Fruit fly (Drosophila melanogaster) whole organism, pupa: ENCODE results near the gene CG15725.

ENCODE experiments used
- CG10348 ChIP-seq: fragments of 200-800 bp; sonication (Bioruptor generic); IDR thresholded peaks from 2 replicates; pipeline ENCODE4 v1.3.6; 2022; ENCODE audit warnings: missing biosample characterization, missing genetic modification characterization
- CG12605 ChIP-seq: fragments of 200-800 bp; sonication (Bioruptor generic); IDR thresholded peaks from 2 replicates; pipeline ENCODE4 v1.3.6; 2022; ENCODE audit warnings: missing biosample characterization, missing genetic modification characterization
- CG13204 ChIP-seq: fragments of 200-800 bp; sonication (Bioruptor generic); optimal IDR thresholded peaks from 2 replicates; lab custom pipeline; 2018; ENCODE audit warnings: missing biosample characterization, mild to moderate bottlenecking, missing genetic modification characterization, moderate library complexity
- CG14655 ChIP-seq: fragments of 200-800 bp; sonication (Bioruptor generic); optimal IDR thresholded peaks from 3 replicates; lab custom pipeline; 2017; ENCODE audit warnings: mild to moderate bottlenecking, missing biosample characterization, missing genetic modification reagents, missing genetic modification characterization
- CG15710 ChIP-seq: fragments of 200-800 bp; sonication (Bioruptor generic); optimal IDR thresholded peaks from 2 replicates; lab custom pipeline; 2018; ENCODE audit warnings: missing biosample characterization, mild to moderate bottlenecking, missing genetic modification characterization, moderate library complexity
- CG17806 ChIP-seq: fragments of 200-800 bp; sonication (Bioruptor generic); optimal IDR thresholded peaks from 2 replicates; lab custom pipeline; 2018; ENCODE audit warnings: missing biosample characterization, mild to moderate bottlenecking, missing genetic modification characterization, moderate library complexity
- CG32121 ChIP-seq: fragments of 200-800 bp; sonication (Bioruptor generic); IDR thresholded peaks from 2 replicates; pipeline ENCODE4 v1.3.6; 2022; ENCODE audit warnings: missing biosample characterization, missing genetic modification characterization
- CG34367 ChIP-seq: fragments of 200-800 bp; sonication (Bioruptor generic); optimal IDR thresholded peaks from 2 replicates; lab custom pipeline; 2018; ENCODE audit warnings: missing biosample characterization, mild to moderate bottlenecking, missing genetic modification characterization
- CG4496 ChIP-seq: fragments of 200-800 bp; sonication (Bioruptor generic); IDR thresholded peaks from 3 replicates; pipeline ENCODE4 v1.3.6; 2022; ENCODE audit warnings: missing biosample characterization, missing genetic modification characterization
- CG8159 ChIP-seq: fragments of 200-800 bp; sonication (Bioruptor generic); optimal IDR thresholded peaks from 3 replicates; lab custom pipeline; 2018; ENCODE audit warnings: missing biosample characterization, mild to moderate bottlenecking, missing genetic modification characterization, moderate library complexity
- CG8301 ChIP-seq: fragments of 200-800 bp; sonication (Bioruptor generic); optimal IDR thresholded peaks from 2 replicates; lab custom pipeline; 2018; ENCODE audit warnings: missing biosample characterization, mild to moderate bottlenecking, missing genetic modification characterization
- CG9948 ChIP-seq: fragments of 200-800 bp; sonication (Bioruptor generic); optimal IDR thresholded peaks from 2 replicates; lab custom pipeline; 2018; ENCODE audit warnings: missing biosample characterization, mild to moderate bottlenecking, missing genetic modification characterization, moderate library complexity
- D1 ChIP-seq: fragments of 200-800 bp; sonication (Bioruptor generic); optimal IDR thresholded peaks from 2 replicates; lab custom pipeline; 2018; ENCODE audit warnings: missing biosample characterization, mild to moderate bottlenecking, missing genetic modification characterization, moderate library complexity
- EcR ChIP-seq: fragments of 200-800 bp; sonication (Bioruptor generic); optimal IDR thresholded peaks from 3 replicates; lab custom pipeline; 2019; ENCODE audit warnings: missing biosample characterization, missing genetic modification characterization, mild to moderate bottlenecking, moderate library complexity, missing genetic modification reagents
- Ets98B ChIP-seq: fragments of 200-800 bp; sonication (Bioruptor generic); IDR thresholded peaks from 2 replicates; pipeline ENCODE4 v1.3.6; 2022; ENCODE audit warnings: missing biosample characterization, missing genetic modification characterization
- Pif1A ChIP-seq: fragments of 200-800 bp; sonication (Bioruptor generic); optimal IDR thresholded peaks from 3 replicates; lab custom pipeline; 2016; ENCODE audit warnings: missing biosample characterization, missing genetic modification characterization
- Pif1B ChIP-seq: fragments of 200-800 bp; sonication (Bioruptor generic); optimal IDR thresholded peaks from 3 replicates; lab custom pipeline; 2016; ENCODE audit warnings: missing biosample characterization, missing genetic modification characterization
- Snoo ChIP-seq: fragments of 200-800 bp; sonication (Bioruptor generic); optimal IDR thresholded peaks from 3 replicates; lab custom pipeline; 2017; ENCODE audit warnings: missing biosample characterization, mild to moderate bottlenecking, missing genetic modification characterization, inconsistent platforms
- fd96Ca ChIP-seq: fragments of 200-800 bp; sonication (Bioruptor generic); IDR thresholded peaks from 3 replicates; pipeline ENCODE4 v1.3.6; 2022; ENCODE audit warnings: missing biosample characterization, missing genetic modification characterization
- gl ChIP-seq: fragments of 200-800 bp; sonication (Bioruptor generic); optimal IDR thresholded peaks from 2 replicates; lab custom pipeline; 2018; ENCODE audit warnings: missing biosample characterization, mild to moderate bottlenecking, missing genetic modification characterization
- rn ChIP-seq: fragments of 200-800 bp; sonication (Bioruptor generic); IDR thresholded peaks from 2 replicates; pipeline ENCODE4 v1.3.6; 2022; ENCODE audit warnings: missing biosample characterization, missing genetic modification characterization

CG15725 gene

dm6 chrX:12756374-12756721 lies 50.7 kb downstream of the CG15725 start:
- TF ChIP-seq CG14655 (GFP tag; lab: Kevin White, UChicago) (no peak), fd96Ca (GFP tag; lab: Robert Waterston, UW) (peak; percentile 45; the same call in 1 of the 3 replicates), gl (tag; lab: Kevin White, UChicago) (peak; percentile 33), EcR (GFP tag; lab: Kevin White, UChicago) (peak; percentile 81), Ets98B (GFP tag; lab: Robert Waterston, UW) (peak; percentile 15; the same call in 1 of the 2 replicates)

DNA sequence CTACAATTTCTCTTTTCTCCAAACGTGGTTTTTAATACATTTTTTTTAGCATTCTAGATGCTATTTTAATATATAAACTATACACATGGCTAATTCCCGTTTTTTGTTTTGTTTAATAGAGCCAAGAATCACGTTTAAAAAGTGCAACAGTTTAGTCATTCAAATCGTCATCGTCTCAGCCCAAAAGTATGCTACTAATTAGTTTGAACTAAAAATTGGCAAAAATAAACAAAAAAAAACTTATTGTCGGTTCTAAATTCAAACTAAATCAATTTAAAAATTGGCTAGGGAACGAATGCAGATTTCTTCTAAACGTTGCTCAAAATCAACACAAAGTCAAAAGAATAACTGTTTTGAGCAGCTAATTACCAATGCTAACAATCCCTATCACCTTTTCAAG lies 51.4 kb downstream of the CG15725 start:
- TF ChIP-seq CG8301 (tag; lab: Kevin White, UChicago), result peak; percentile 1
- TF ChIP-seq Ets98B (GFP tag; lab: Robert Waterston, UW), result no peak; the same call in 1 of the 2 replicates
- peak; percentile 56; the same call in 2 of the 3 replicates for TF ChIP-seq CG4496 (GFP tag; lab: Robert Waterston, UW)
- no peak for TF ChIP-seq CG14655 (GFP tag; lab: Kevin White, UChicago)
- no peak for TF ChIP-seq CG13204 (GFP tag; lab: Kevin White, UChicago)
- no peak for TF ChIP-seq Snoo (tag; lab: Kevin White, UChicago)
- no peak for TF ChIP-seq CG8159 (tag; lab: Kevin White, UChicago)
- no peak for TF ChIP-seq CG15710
- TF ChIP-seq CG34367, result peak; percentile 22
- TF ChIP-seq CG10348 (GFP tag; lab: Robert Waterston, UW), result no peak
- no peak for TF ChIP-seq rn (GFP tag; lab: Robert Waterston, UW)
- no peak for TF ChIP-seq Pif1B (GFP tag; lab: Kevin White, UChicago)
- TF ChIP-seq Pif1A (GFP tag; lab: Kevin White, UChicago), result no peak
- peak; percentile 17 for TF ChIP-seq gl (tag; lab: Kevin White, UChicago)
- TF ChIP-seq CG32121 (GFP tag; lab: Robert Waterston, UW), result no peak
- TF ChIP-seq CG17806 (tag; lab: Kevin White, UChicago), result no peak
- TF ChIP-seq D1 (tag; lab: Kevin White, UChicago), result peak; percentile 34
- no peak for TF ChIP-seq EcR (GFP tag; lab: Kevin White, UChicago)
- no peak for TF ChIP-seq fd96Ca (GFP tag; lab: Robert Waterston, UW)
- peak; percentile 38; the same call in 1 of the 2 replicates for TF ChIP-seq CG12605 (GFP tag; lab: Robert Waterston, UW)
- no peak for TF ChIP-seq CG9948 (tag; lab: Kevin White, UChicago)
